Worm (Caenorhabditis elegans): Measurements from ENCODE around the gene W02A2.9.

DNA sequence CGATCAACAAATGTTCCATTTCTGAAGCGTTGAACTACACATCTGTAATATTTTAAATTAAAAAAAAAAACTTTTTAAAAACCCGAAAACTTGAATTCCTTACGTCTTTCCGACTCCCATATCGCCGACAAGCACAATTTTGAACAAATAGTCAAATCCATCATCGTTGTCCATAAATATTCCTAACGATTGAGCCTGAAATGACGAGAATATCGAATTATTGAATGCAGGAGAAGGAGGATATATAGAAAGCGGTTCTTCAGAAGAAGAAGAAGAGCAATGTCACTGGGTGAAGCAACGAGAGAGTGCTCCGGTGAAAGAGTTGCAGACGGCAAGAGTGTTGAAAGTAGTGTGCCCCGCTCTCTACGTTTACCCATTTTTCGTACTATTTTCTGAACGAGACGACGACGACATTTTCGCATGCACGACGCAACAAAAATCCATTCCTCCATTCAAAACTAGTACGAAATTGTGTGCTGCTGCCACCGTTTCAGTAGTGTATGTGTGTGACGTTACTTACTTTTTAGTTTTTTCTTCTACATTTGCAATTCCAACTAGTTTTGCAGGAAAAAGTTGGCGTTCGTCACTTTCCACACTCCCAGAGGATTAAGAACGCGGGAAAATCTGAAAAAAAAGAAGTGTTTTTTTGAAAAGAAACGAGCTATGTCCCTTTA is 36.4 kb downstream of the W02A2.9 start, which contains the start of gene rab-19:
- TF ChIP-seq nhr-12 (tag; optimal IDR thresholded peaks at IDR 0.05) (no peak), sptf-1 (tag; optimal IDR thresholded peaks at IDR 0.05) (no peak), cnd-1 (tag; optimal IDR thresholded peaks at IDR 0.05) (no peak), flh-1 (GFP tag; optimal IDR thresholded peaks at IDR 0.05) (no peak), nhr-237 (tag; optimal IDR thresholded peaks at IDR 0.05) (no peak), tbx-8 (GFP tag; optimal IDR thresholded peaks at IDR 0.05) (no peak), drap-1 (GFP tag; optimal IDR thresholded peaks at IDR 0.05) (no peak), ztf-11 (tag; optimal IDR thresholded peaks at IDR 0.05) (no peak), lsy-2 (tag; optimal IDR thresholded peaks at IDR 0.05) (no peak), blmp-1 (tag; optimal IDR thresholded peaks at IDR 0.05) (no peak), unc-62 (GFP tag; optimal IDR thresholded peaks at IDR 0.05) (no peak), zip-8 (tag; optimal IDR thresholded peaks at IDR 0.05) (no peak), elt-3 (tag; optimal IDR thresholded peaks at IDR 0.05) (no peak)

All from whole organism, mixed stage, embryonic.